Worm (Caenorhabditis elegans): ENCODE results near the gene pqn-79.
"Not testable (repeated sequence)": the region's sequence is repeated elsewhere in the genome, so short reads cannot be mapped to it uniquely, and the experiment has no call there.

Gene pqn-79

ce11 chrIV:15594935-15595620 is at the start of gene pqn-79, which contains the start of gene pqn-78:
Gene pqn-79 (plus strand): TSS chrIV:15595570.
Gene pqn-78 (minus strand): TSS chrIV:15595035.
- not testable (repeated sequence) for TF ChIP-seq ztf-29 (GFP tag; IDR thresholded peaks at IDR 0.05); ztf-23 (GFP tag; IDR thresholded peaks at IDR 0.05); klf-2 (GFP tag; conservative IDR thresholded peaks at IDR 0.05)

ce11 chrIV:15554771-15555170 is 40.6 kb upstream of the pqn-79 start:
- TF ChIP-seq flt-1 (GFP tag; IDR thresholded peaks at IDR 0.05) (no peak), ztf-29 (GFP tag; IDR thresholded peaks at IDR 0.05) (no peak), T22C8.4 (GFP tag; IDR thresholded peaks at IDR 0.05) (peak; percentile 42; the same call in 1 of the 2 replicates), med-1 (GFP tag; optimal IDR thresholded peaks at IDR 0.05; ENCODE audit: insufficient read depth) (no peak), cog-1 (tag; optimal IDR thresholded peaks at IDR 0.05) (no peak)

- TF ChIP-seq T22C8.4 (GFP tag; IDR thresholded peaks at IDR 0.05) (peak; percentile 19; the same call in 1 of the 2 replicates), ref-1 (GFP tag; conservative IDR thresholded peaks at IDR 0.05) (no peak)
Observed at ce11 chrIV:15559065-15559464, 36.3 kb upstream of the pqn-79 start.

ce11 chrIV:15561223-15561656 is 34.1 kb upstream of the pqn-79 start:
- TF ChIP-seq cog-1 (tag; optimal IDR thresholded peaks at IDR 0.05), result peak; percentile 25
- no peak for TF ChIP-seq ztf-29 (GFP tag; IDR thresholded peaks at IDR 0.05)
- TF ChIP-seq ztf-23 (GFP tag; IDR thresholded peaks at IDR 0.05), result peak; percentile 60; the same call in 1 of the 2 replicates
- TF ChIP-seq flt-1 (GFP tag; IDR thresholded peaks at IDR 0.05), result 0 out of 2 replicates have a peak, but pooled peaks have one; percentile 24

- TF ChIP-seq ztf-23 (GFP tag; IDR thresholded peaks at IDR 0.05), result no peak
- TF ChIP-seq ztf-29 (GFP tag; IDR thresholded peaks at IDR 0.05), result no peak
- TF ChIP-seq med-1 (GFP tag; optimal IDR thresholded peaks at IDR 0.05; ENCODE audit: insufficient read depth), result no peak
- TF ChIP-seq T22C8.4 (GFP tag; IDR thresholded peaks at IDR 0.05), result no peak
- TF ChIP-seq tab-1 (GFP tag; IDR thresholded peaks at IDR 0.05), result no peak
- no peak for TF ChIP-seq klf-2 (GFP tag; conservative IDR thresholded peaks at IDR 0.05)
- TF ChIP-seq cog-1 (tag; optimal IDR thresholded peaks at IDR 0.05), result no peak
- TF ChIP-seq flt-1 (GFP tag; IDR thresholded peaks at IDR 0.05), result no peak
- TF ChIP-seq ref-1 (GFP tag; conservative IDR thresholded peaks at IDR 0.05), result no peak
Observed at ce11 chrIV:15564327-15564726, 31.0 kb upstream of the pqn-79 start, which contains the start of gene Y105C5A.1. Gene Y105C5A.1 (minus strand): TSS chrIV:15564427.

ce11 chrIV:15570770-15571169 is 24.6 kb upstream of the pqn-79 start:
- TF ChIP-seq klf-2 (GFP tag; conservative IDR thresholded peaks at IDR 0.05), result no peak
- TF ChIP-seq ref-1 (GFP tag; conservative IDR thresholded peaks at IDR 0.05), result no peak
- peak; percentile 48 for TF ChIP-seq cog-1 (tag; optimal IDR thresholded peaks at IDR 0.05)
- peak; percentile 6; the same call in 1 of the 2 replicates for TF ChIP-seq ztf-23 (GFP tag; IDR thresholded peaks at IDR 0.05)
- TF ChIP-seq ztf-29 (GFP tag; IDR thresholded peaks at IDR 0.05), result no peak
- peak; percentile 71; the same call in 1 of the 2 replicates for TF ChIP-seq flt-1 (GFP tag; IDR thresholded peaks at IDR 0.05)
- no peak for TF ChIP-seq tab-1 (GFP tag; IDR thresholded peaks at IDR 0.05)
- TF ChIP-seq T22C8.4 (GFP tag; IDR thresholded peaks at IDR 0.05), result peak; percentile 95
- no peak for TF ChIP-seq med-1 (GFP tag; optimal IDR thresholded peaks at IDR 0.05; ENCODE audit: insufficient read depth)

ce11 chrIV:15571652-15572051 is 23.7 kb upstream of the pqn-79 start:
- TF ChIP-seq ztf-23 (GFP tag; IDR thresholded peaks at IDR 0.05) (no peak), T22C8.4 (GFP tag; IDR thresholded peaks at IDR 0.05) (no peak), cog-1 (tag; optimal IDR thresholded peaks at IDR 0.05) (no peak), tab-1 (GFP tag; IDR thresholded peaks at IDR 0.05) (no peak), med-1 (GFP tag; optimal IDR thresholded peaks at IDR 0.05; ENCODE audit: insufficient read depth) (no peak), klf-2 (GFP tag; conservative IDR thresholded peaks at IDR 0.05) (no peak), ref-1 (GFP tag; conservative IDR thresholded peaks at IDR 0.05) (no peak)

ce11 chrIV:15572106-15572505 is 23.3 kb upstream of the pqn-79 start:
- TF ChIP-seq ref-1 (GFP tag; conservative IDR thresholded peaks at IDR 0.05) (no peak), ztf-29 (GFP tag; IDR thresholded peaks at IDR 0.05) (no peak), klf-2 (GFP tag; conservative IDR thresholded peaks at IDR 0.05) (no peak), flt-1 (GFP tag; IDR thresholded peaks at IDR 0.05) (no peak), med-1 (GFP tag; optimal IDR thresholded peaks at IDR 0.05; ENCODE audit: insufficient read depth) (no peak), ztf-23 (GFP tag; IDR thresholded peaks at IDR 0.05) (no peak), cog-1 (tag; optimal IDR thresholded peaks at IDR 0.05) (no peak), tab-1 (GFP tag; IDR thresholded peaks at IDR 0.05) (no peak)

ce11 chrIV:15573863-15574262 is 21.5 kb upstream of the pqn-79 start:
- TF ChIP-seq cog-1 (tag; optimal IDR thresholded peaks at IDR 0.05), result peak; percentile 37
- TF ChIP-seq ref-1 (GFP tag; conservative IDR thresholded peaks at IDR 0.05), result no peak

- not testable (repeated sequence) for TF ChIP-seq med-1 (GFP tag; optimal IDR thresholded peaks at IDR 0.05; ENCODE audit: insufficient read depth); flt-1 (GFP tag; IDR thresholded peaks at IDR 0.05); ztf-29 (GFP tag; IDR thresholded peaks at IDR 0.05)
Observed at ce11 chrIV:15578786-15579185, 16.6 kb upstream of the pqn-79 start, which contains the start of gene pqn-76. Gene pqn-76 (plus strand): TSS chrIV:15579086.

ce11 chrIV:15583620-15584019 is 11.8 kb upstream of the pqn-79 start, which contains the start of gene Y105C5A.508:
Gene Y105C5A.508 (plus strand): TSS chrIV:15583920.
- TF ChIP-seq klf-2 (GFP tag; conservative IDR thresholded peaks at IDR 0.05), result no peak
- no peak for TF ChIP-seq cog-1 (tag; optimal IDR thresholded peaks at IDR 0.05)
- no peak for TF ChIP-seq ref-1 (GFP tag; conservative IDR thresholded peaks at IDR 0.05)
- TF ChIP-seq ztf-29 (GFP tag; IDR thresholded peaks at IDR 0.05), result no peak

Data from whole organism, midembryonic.